Fruit fly (Drosophila melanogaster): Measurements from ENCODE around the gene CG10654.

The CG10654 gene

dm6 chr3L:12482917-12483316 is 24.7 kb downstream of the CG10654 start (continued):
- TF ChIP-seq disco-r (GFP tag; optimal IDR thresholded peaks at IDR 0.05): no peak
- TF ChIP-seq CG12744 (GFP tag; optimal IDR thresholded peaks at IDR 0.05): peak; percentile 37
- TF ChIP-seq CG18764 (GFP tag; optimal IDR thresholded peaks at IDR 0.05): peak; percentile 20
- peak; percentile 77 for TF ChIP-seq Meics (GFP tag; optimal IDR thresholded peaks at IDR 0.05)
- no peak for TF ChIP-seq CG8944 (GFP tag; optimal IDR thresholded peaks at IDR 0.05)
- TF ChIP-seq CG7963 (GFP tag; IDR thresholded peaks at IDR 0.05; ENCODE audit: partially characterized antibody): no peak
- TF ChIP-seq gfzf (GFP tag; optimal IDR thresholded peaks at IDR 0.05): no peak
- no peak for TF ChIP-seq dan (GFP tag; IDR thresholded peaks at IDR 0.05)
- TF ChIP-seq Eip74EF (GFP tag; optimal IDR thresholded peaks at IDR 0.05): peak in 1 of 2 experiments; percentile 63
- peak; percentile 46 for TF ChIP-seq scrt (GFP tag; optimal IDR thresholded peaks at IDR 0.05)
- peak; percentile 32 for TF ChIP-seq Lhr (GFP tag; optimal IDR thresholded peaks at IDR 0.05)
- TF ChIP-seq nau (GFP tag; optimal IDR thresholded peaks at IDR 0.05): peak; percentile 69
- TF ChIP-seq CG10366 (GFP tag; IDR thresholded peaks at IDR 0.05): peak; percentile 57
- TF ChIP-seq pan (optimal IDR thresholded peaks at IDR 0.05): no peak
- peak in 1 of 2 experiments; percentile 56 for TF ChIP-seq pan (GFP tag; optimal IDR thresholded peaks at IDR 0.05 in 1 of 2, IDR thresholded peaks at IDR 0.05 in 1 of 2)
- peak; percentile 47; the same call in 1 of the 2 replicates for TF ChIP-seq Rfx (GFP tag; IDR thresholded peaks at IDR 0.05)
- peak; percentile 77 for TF ChIP-seq D19A (tag; optimal IDR thresholded peaks at IDR 0.05)
- TF ChIP-seq eve (GFP tag; optimal IDR thresholded peaks at IDR 0.05): peak in 1 of 2 experiments; percentile 93
- TF ChIP-seq CG17568 (GFP tag; optimal IDR thresholded peaks at IDR 0.05): peak; percentile 33
- TF ChIP-seq Rx (GFP tag; IDR thresholded peaks at IDR 0.05): peak; percentile 49
- TF ChIP-seq CG8478 (optimal IDR thresholded peaks at IDR 0.05): no peak
- no peak for TF ChIP-seq bigmax (GFP tag; optimal IDR thresholded peaks at IDR 0.05)
- TF ChIP-seq CG1792 (GFP tag; optimal IDR thresholded peaks at IDR 0.05): peak; percentile 44
- peak; percentile 42 for TF ChIP-seq jing (GFP tag; optimal IDR thresholded peaks at IDR 0.05)
- TF ChIP-seq CG7556 (GFP tag; optimal IDR thresholded peaks at IDR 0.05): peak; percentile 81
- TF ChIP-seq GATAe (GFP tag; conservative IDR thresholded peaks at IDR 0.05): 0 out of 2 replicates have a peak, but pooled peaks have one; percentile 9
- TF ChIP-seq Dll (GFP tag; IDR thresholded peaks at IDR 0.05; ENCODE audit: partially characterized antibody): no peak
- peak; percentile 68 for TF ChIP-seq lab (GFP tag; optimal IDR thresholded peaks at IDR 0.05)
- no peak for TF ChIP-seq Hey (tag; optimal IDR thresholded peaks at IDR 0.05)
- no peak for TF ChIP-seq grn (GFP tag; optimal IDR thresholded peaks at IDR 0.05)
- peak; percentile 73 for TF ChIP-seq CG14710 (tag; optimal IDR thresholded peaks at IDR 0.05)
- TF ChIP-seq Stat92E (GFP tag; optimal IDR thresholded peaks at IDR 0.05): no peak
- no peak for TF ChIP-seq z (GFP tag; IDR thresholded peaks at IDR 0.05)
- TF ChIP-seq ap (GFP tag; IDR thresholded peaks at IDR 0.05): no peak
- TF ChIP-seq zfh2 (GFP tag; optimal IDR thresholded peaks at IDR 0.05): no peak
- TF ChIP-seq CG12299 (tag; optimal IDR thresholded peaks at IDR 0.05): peak; percentile 37
- TF ChIP-seq MTF-1 (GFP tag; optimal IDR thresholded peaks at IDR 0.05; ENCODE audit: borderline replicate concordance): no peak
- peak; percentile 51 for TF ChIP-seq kah (GFP tag; optimal IDR thresholded peaks at IDR 0.05)
- TF ChIP-seq dm (GFP tag; optimal IDR thresholded peaks at IDR 0.05): peak; percentile 45
- no peak for TF ChIP-seq Elba2 (GFP tag; optimal IDR thresholded peaks at IDR 0.05)
- TF ChIP-seq dmrt11E (tag; optimal IDR thresholded peaks at IDR 0.05): peak; percentile 54
- TF ChIP-seq CG33213 (GFP tag; optimal IDR thresholded peaks at IDR 0.05): peak; percentile 39
- peak; percentile 47 for TF ChIP-seq CG11723 (GFP tag; optimal IDR thresholded peaks at IDR 0.05)
- TF ChIP-seq CG32772 (GFP tag; IDR thresholded peaks at IDR 0.05): peak; percentile 44; the same call in 1 of the 2 replicates
- TF ChIP-seq CG2116 (GFP tag; optimal IDR thresholded peaks at IDR 0.05): peak; percentile 30
- TF ChIP-seq ewg (GFP tag; optimal IDR thresholded peaks at IDR 0.05): peak; percentile 64
- peak; percentile 80 for TF ChIP-seq Xrp1 (GFP tag; IDR thresholded peaks at IDR 0.05)
- TF ChIP-seq CG32767 (GFP tag; IDR thresholded peaks at IDR 0.05): no peak
- TF ChIP-seq CG10147 (GFP tag; optimal IDR thresholded peaks at IDR 0.05): peak; percentile 72
- TF ChIP-seq CG15696 (tag; optimal IDR thresholded peaks at IDR 0.05): peak; percentile 27
- no peak for TF ChIP-seq CG3163 (GFP tag; optimal IDR thresholded peaks at IDR 0.05)
